ENCODE assay signal across 1 fruit fly cellular context in the genomic region with DNA sequence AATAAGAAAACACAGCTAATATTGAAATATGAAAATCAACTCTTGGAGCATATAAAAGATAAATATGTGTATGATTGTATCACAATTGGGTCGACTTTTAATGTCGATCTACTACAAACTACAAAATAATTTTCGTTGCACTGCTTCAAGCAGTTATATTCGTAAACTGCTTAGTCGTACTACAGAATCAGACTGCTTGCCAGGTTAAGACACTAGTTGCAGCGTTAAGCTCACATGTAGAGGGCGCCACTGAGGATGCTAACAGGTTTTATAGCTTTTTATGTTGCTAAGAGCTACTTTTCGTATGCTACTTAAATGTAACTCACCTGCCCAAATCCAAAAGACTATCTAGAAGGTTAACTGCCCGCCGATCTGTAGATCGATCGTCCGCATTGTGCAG.
TF ChIP-seq lines count a peak whose summit lies in the region.

No protein-coding gene starts in this region.

TF ChIP-seq in whole organism, embryonic, 481 proteins besides CTCF, POLR2A, EP300 and RAD21 (continued from another document and continues in another):
- TF ChIP-seq CG15601 (tag; optimal IDR thresholded peaks at IDR 0.05; lab: Kevin White, UChicago) (peak; percentile 73), CG9817 (tag; optimal IDR thresholded peaks at IDR 0.05; lab: Kevin White, UChicago) (peak; percentile 19), B-H2 (GFP tag; optimal IDR thresholded peaks at IDR 0.05; lab: Kevin White, UChicago) (no peak), Aef1 (GFP tag; IDR thresholded peaks at IDR 0.05; lab: Robert Waterston, UW) (no peak), pita (GFP tag; optimal IDR thresholded peaks at IDR 0.05; lab: Kevin White, UChicago) (peak; percentile 15), Drgx (GFP tag; IDR thresholded peaks at IDR 0.05; lab: Robert Waterston, UW) (no peak), hb (GFP tag; IDR thresholded peaks at IDR 0.05; lab: Robert Waterston, UW; ENCODE audit: partially characterized antibody) (0 out of 3 replicates have a peak, but pooled peaks have one; percentile 46), ac (GFP tag; optimal IDR thresholded peaks at IDR 0.05; lab: Kevin White, UChicago) (no peak), CG11398 (GFP tag; optimal IDR thresholded peaks at IDR 0.05; lab: Kevin White, UChicago) (no peak), CrebB (tag; optimal IDR thresholded peaks at IDR 0.05; lab: Kevin White, UChicago) (no peak), CG4404 (GFP tag; IDR thresholded peaks at IDR 0.05; lab: Robert Waterston, UW) (no peak), exex (tag; optimal IDR thresholded peaks at IDR 0.05; lab: Kevin White, UChicago) (no peak), Ssrp (tag; optimal IDR thresholded peaks at IDR 0.05; lab: Kevin White, UChicago) (no peak), toy (GFP tag; IDR thresholded peaks at IDR 0.05; lab: Robert Waterston, UW) (no peak), CG9609 (GFP tag; optimal IDR thresholded peaks at IDR 0.05; lab: Kevin White, UChicago) (peak; percentile 6), TFAM (GFP tag; optimal IDR thresholded peaks at IDR 0.05; lab: Kevin White, UChicago) (no peak), CG2116 (GFP tag; optimal IDR thresholded peaks at IDR 0.05; lab: Kevin White, UChicago) (no peak), Dip2 (GFP tag; IDR thresholded peaks at IDR 0.05; lab: Robert Waterston, UW) (peak; percentile 98), caup (GFP tag; optimal IDR thresholded peaks at IDR 0.05; lab: Kevin White, UChicago; ENCODE audit: severe bottlenecking) (no peak), tin (GFP tag; optimal IDR thresholded peaks at IDR 0.05; lab: Kevin White, UChicago) (no peak), CG2678 (tag; optimal IDR thresholded peaks at IDR 0.05; lab: Kevin White, UChicago) (no peak), ash1 (GFP tag; optimal IDR thresholded peaks at IDR 0.05; lab: Kevin White, UChicago) (no peak), CG6791 (GFP tag; IDR thresholded peaks at IDR 0.05; lab: Robert Waterston, UW; ENCODE audit: partially characterized antibody) (peak; percentile 67; the same call in 2 of the 3 replicates), Ptx1 (GFP tag; IDR thresholded peaks at IDR 0.05; lab: Robert Waterston, UW) (peak; percentile 39; the same call in 1 of the 2 replicates), Ada2b (GFP tag; IDR thresholded peaks at IDR 0.05; lab: Robert Waterston, UW) (no peak), klu (GFP tag; IDR thresholded peaks at IDR 0.05; lab: Robert Waterston, UW) (no peak), inv (GFP tag; IDR thresholded peaks at IDR 0.05; lab: Robert Waterston, UW; ENCODE audit: partially characterized antibody) (no peak), bcd (GFP tag; optimal IDR thresholded peaks at IDR 0.05; lab: Kevin White, UChicago) (peak; percentile 11), Dp (GFP tag; optimal IDR thresholded peaks at IDR 0.05; lab: Kevin White, UChicago) (no peak), CG4707 (GFP tag; optimal IDR thresholded peaks at IDR 0.05; lab: Kevin White, UChicago) (no peak), seq (GFP tag; IDR thresholded peaks at IDR 0.05; lab: Robert Waterston, UW) (no peak), CG7357 (GFP tag; IDR thresholded peaks at IDR 0.05; lab: Robert Waterston, UW) (no peak), CkIIα-i1 (GFP tag; IDR thresholded peaks at IDR 0.05; lab: Robert Waterston, UW) (no peak), CG5953 (GFP tag; IDR thresholded peaks at IDR 0.05; lab: Robert Waterston, UW) (no peak), nerfin-2 (GFP tag; IDR thresholded peaks at IDR 0.05; lab: Robert Waterston, UW; ENCODE audit: partially characterized antibody) (peak; percentile 13; the same call in 1 of the 2 replicates), ken (GFP tag; IDR thresholded peaks at IDR 0.05; lab: Robert Waterston, UW) (no peak), BEAF-32 (GFP tag; optimal IDR thresholded peaks at IDR 0.05; lab: Kevin White, UChicago) (no peak), Scr (GFP tag; IDR thresholded peaks at IDR 0.05; lab: Robert Waterston, UW; ENCODE audit: partially characterized antibody) (peak; percentile 15; the same call in 1 of the 2 replicates), mld (GFP tag; IDR thresholded peaks at IDR 0.05; lab: Robert Waterston, UW; ENCODE audit: partially characterized antibody) (no peak), Xbp1 (GFP tag; optimal IDR thresholded peaks at IDR 0.05; lab: Kevin White, UChicago) (no peak), mam (GFP tag; optimal IDR thresholded peaks at IDR 0.05; lab: Kevin White, UChicago) (no peak), crc (GFP tag; optimal IDR thresholded peaks at IDR 0.05; lab: Kevin White, UChicago) (no peak), CG1233 (GFP tag; optimal IDR thresholded peaks at IDR 0.05; lab: Kevin White, UChicago) (no peak), Antp (GFP tag; optimal IDR thresholded peaks at IDR 0.05; lab: Kevin White, UChicago) (no peak), bsh (GFP tag; optimal IDR thresholded peaks at IDR 0.05; lab: Kevin White, UChicago) (no peak), wdn (GFP tag; IDR thresholded peaks at IDR 0.05; lab: Robert Waterston, UW) (no peak), Nf-YC (tag; optimal IDR thresholded peaks at IDR 0.05; lab: Kevin White, UChicago) (no peak), Lhr (GFP tag; optimal IDR thresholded peaks at IDR 0.05; lab: Kevin White, UChicago) (peak; percentile 50), unc-4 (GFP tag; IDR thresholded peaks at IDR 0.05; lab: Robert Waterston, UW; ENCODE audit: partially characterized antibody) (no peak), ab (GFP tag; optimal IDR thresholded peaks at IDR 0.05; lab: Kevin White, UChicago) (no peak), Eip74EF (GFP tag; optimal IDR thresholded peaks at IDR 0.05; lab: Kevin White, UChicago) (peak in 1 of 2 experiments; percentile 70), CG14667 (GFP tag; IDR thresholded peaks at IDR 0.05; lab: Robert Waterston, UW) (peak; percentile 24; the same call in 1 of the 2 replicates), E2f2 (GFP tag; IDR thresholded peaks at IDR 0.05; lab: Robert Waterston, UW) (0 out of 2 replicates have a peak, but pooled peaks have one; percentile 8), Vsx1 (GFP tag; optimal IDR thresholded peaks at IDR 0.05; lab: Kevin White, UChicago) (no peak), Tbp (GFP tag; optimal IDR thresholded peaks at IDR 0.05; lab: Kevin White, UChicago) (no peak), CG10654 (GFP tag; optimal IDR thresholded peaks at IDR 0.05; lab: Kevin White, UChicago) (no peak), CG17829 (tag; optimal IDR thresholded peaks at IDR 0.05; lab: Kevin White, UChicago) (no peak), GATAe (GFP tag; conservative IDR thresholded peaks at IDR 0.05; lab: Robert Waterston, UW) (no peak), CG8924 (tag; optimal IDR thresholded peaks at IDR 0.05; lab: Kevin White, UChicago) (no peak), Med (GFP tag; lab: Kevin White, UChicago) (peak; percentile 92), gcm (GFP tag; optimal IDR thresholded peaks at IDR 0.05; lab: Kevin White, UChicago) (no peak), al (GFP tag; IDR thresholded peaks at IDR 0.05; lab: Robert Waterston, UW) (0 out of 2 replicates have a peak, but pooled peaks have one; percentile 25), Bdp1 (GFP tag; optimal IDR thresholded peaks at IDR 0.05; lab: Kevin White, UChicago) (peak; percentile 50), CG9932 (GFP tag; IDR thresholded peaks at IDR 0.05; lab: Robert Waterston, UW) (peak; percentile 44), CG1647 (GFP tag; optimal IDR thresholded peaks at IDR 0.05; lab: Kevin White, UChicago) (no peak), HLH4C (GFP tag; IDR thresholded peaks at IDR 0.05; lab: Robert Waterston, UW; ENCODE audit: partially characterized antibody) (no peak), HmgZ (tag; optimal IDR thresholded peaks at IDR 0.05; lab: Kevin White, UChicago) (peak; percentile 28), ATbp (GFP tag; optimal IDR thresholded peaks at IDR 0.05; lab: Kevin White, UChicago) (no peak), Awh (GFP tag; IDR thresholded peaks at IDR 0.05; lab: Robert Waterston, UW) (no peak), gce (GFP tag; IDR thresholded peaks at IDR 0.05; lab: Robert Waterston, UW) (no peak), sqz (GFP tag; optimal IDR thresholded peaks at IDR 0.05; lab: Kevin White, UChicago) (no peak), NFAT (GFP tag; IDR thresholded peaks at IDR 0.05; lab: Robert Waterston, UW) (0 out of 2 replicates have a peak, but pooled peaks have one; percentile 13), bab2 (GFP tag; optimal IDR thresholded peaks at IDR 0.05; lab: Kevin White, UChicago) (no peak), NC2α (GFP tag; optimal IDR thresholded peaks at IDR 0.05; lab: Kevin White, UChicago) (no peak), Sox102F (GFP tag; optimal IDR thresholded peaks at IDR 0.05; lab: Kevin White, UChicago) (peak; percentile 8), CG6654 (GFP tag; optimal IDR thresholded peaks at IDR 0.05; lab: Kevin White, UChicago) (no peak), Dll (GFP tag; IDR thresholded peaks at IDR 0.05; lab: Robert Waterston, UW; ENCODE audit: partially characterized antibody) (no peak), CG30431 (GFP tag; optimal IDR thresholded peaks at IDR 0.05; lab: Kevin White, UChicago) (no peak), CG2199 (GFP tag; IDR thresholded peaks at IDR 0.05; lab: Robert Waterston, UW) (peak; percentile 93), CG6765 (GFP tag; optimal IDR thresholded peaks at IDR 0.05; lab: Kevin White, UChicago) (no peak), pros (GFP tag; optimal IDR thresholded peaks at IDR 0.05; lab: Kevin White, UChicago) (no peak), emc (GFP tag; optimal IDR thresholded peaks at IDR 0.05; lab: Kevin White, UChicago) (no peak), Gug (GFP tag; IDR thresholded peaks at IDR 0.05; lab: Robert Waterston, UW) (0 out of 4 replicates have a peak, but pooled peaks have one; percentile 30), CG8765 (GFP tag; IDR thresholded peaks at IDR 0.05; lab: Robert Waterston, UW) (no peak), Sry-β (GFP tag; optimal IDR thresholded peaks at IDR 0.05; lab: Kevin White, UChicago) (no peak), CG10431 (GFP tag; optimal IDR thresholded peaks at IDR 0.05; lab: Kevin White, UChicago) (no peak), btn (GFP tag; optimal IDR thresholded peaks at IDR 0.05; lab: Kevin White, UChicago) (no peak), CG1792 (GFP tag; optimal IDR thresholded peaks at IDR 0.05; lab: Kevin White, UChicago) (no peak), eyg (GFP tag; optimal IDR thresholded peaks at IDR 0.05; lab: Kevin White, UChicago) (no peak), Fer3 (tag; optimal IDR thresholded peaks at IDR 0.05; lab: Kevin White, UChicago) (no peak), CG13894 (tag; optimal IDR thresholded peaks at IDR 0.05; lab: Kevin White, UChicago) (no peak), NK7.1 (GFP tag; optimal IDR thresholded peaks at IDR 0.05; lab: Kevin White, UChicago) (no peak), CG4854 (GFP tag; optimal IDR thresholded peaks at IDR 0.05; lab: Kevin White, UChicago) (no peak), Fer2 (tag; optimal IDR thresholded peaks at IDR 0.05; lab: Kevin White, UChicago) (no peak), jigr1 (GFP tag; IDR thresholded peaks at IDR 0.05; lab: Robert Waterston, UW) (no peak), CG17912 (GFP tag; optimal IDR thresholded peaks at IDR 0.05; lab: Kevin White, UChicago) (peak; percentile 7), lilli (GFP tag; optimal IDR thresholded peaks at IDR 0.05; lab: Kevin White, UChicago) (no peak), Rx (GFP tag; IDR thresholded peaks at IDR 0.05; lab: Robert Waterston, UW) (no peak), PHDP (tag; optimal IDR thresholded peaks at IDR 0.05; lab: Kevin White, UChicago) (no peak), hkb (optimal IDR thresholded peaks at IDR 0.05; lab: Kevin White, UChicago) (no peak), hkb (GFP tag; IDR thresholded peaks at IDR 0.05; lab: Robert Waterston, UW) (no peak), Rfx (GFP tag; IDR thresholded peaks at IDR 0.05; lab: Robert Waterston, UW) (peak; percentile 65), CG8290 (GFP tag; optimal IDR thresholded peaks at IDR 0.05; lab: Kevin White, UChicago) (no peak), CG8290 (tag; optimal IDR thresholded peaks at IDR 0.05; lab: Kevin White, UChicago) (peak in 1 of 2 experiments; percentile 74), CG15011 (GFP tag; optimal IDR thresholded peaks at IDR 0.05; lab: Kevin White, UChicago) (no peak), D19A (tag; optimal IDR thresholded peaks at IDR 0.05; lab: Kevin White, UChicago) (no peak), pzg (GFP tag; optimal IDR thresholded peaks at IDR 0.05; lab: Kevin White, UChicago) (no peak), mirr (GFP tag; optimal IDR thresholded peaks at IDR 0.05; lab: Kevin White, UChicago) (no peak), CG34224 (GFP tag; IDR thresholded peaks at IDR 0.05; lab: Robert Waterston, UW; ENCODE audit: partially characterized antibody) (no peak), CG14050 (GFP tag; IDR thresholded peaks at IDR 0.05; lab: Robert Waterston, UW) (no peak), Six4 (GFP tag; optimal IDR thresholded peaks at IDR 0.05; lab: Kevin White, UChicago) (no peak), h (optimal IDR thresholded peaks at IDR 0.05; lab: Kevin White, UChicago) (no peak), salm (tag; optimal IDR thresholded peaks at IDR 0.05; lab: Kevin White, UChicago) (no peak), CG4617 (GFP tag; optimal IDR thresholded peaks at IDR 0.05; lab: Kevin White, UChicago; ENCODE audit: borderline replicate concordance) (no peak), CG6813 (GFP tag; optimal IDR thresholded peaks at IDR 0.05; lab: Kevin White, UChicago) (no peak), pnt (GFP tag; optimal IDR thresholded peaks at IDR 0.05; lab: Kevin White, UChicago) (no peak), psq (GFP tag; optimal IDR thresholded peaks at IDR 0.05; lab: Kevin White, UChicago) (no peak), H2.0 (GFP tag; IDR thresholded peaks at IDR 0.05; lab: Robert Waterston, UW) (no peak), CoRest (tag; optimal IDR thresholded peaks at IDR 0.05; lab: Kevin White, UChicago) (peak; percentile 27), ro (GFP tag; IDR thresholded peaks at IDR 0.05; lab: Robert Waterston, UW) (no peak), org-1 (GFP tag; optimal IDR thresholded peaks at IDR 0.05; lab: Kevin White, UChicago) (no peak), CG2129 (GFP tag; IDR thresholded peaks at IDR 0.05; lab: Robert Waterston, UW; ENCODE audit: partially characterized antibody) (no peak), CG16779 (GFP tag; IDR thresholded peaks at IDR 0.05; lab: Robert Waterston, UW) (no peak), CG4328 (GFP tag; optimal IDR thresholded peaks at IDR 0.05; lab: Kevin White, UChicago) (no peak), Hr3 (GFP tag; optimal IDR thresholded peaks at IDR 0.05; lab: Kevin White, UChicago) (peak; percentile 21), CG12769 (tag; optimal IDR thresholded peaks at IDR 0.05; lab: Kevin White, UChicago) (peak; percentile 7), wek (GFP tag; optimal IDR thresholded peaks at IDR 0.05; lab: Kevin White, UChicago) (no peak), NfI (GFP tag; optimal IDR thresholded peaks at IDR 0.05; lab: Kevin White, UChicago) (peak; percentile 1), ems (GFP tag; optimal IDR thresholded peaks at IDR 0.05; lab: Kevin White, UChicago) (no peak), row (GFP tag; IDR thresholded peaks at IDR 0.05; lab: Robert Waterston, UW) (no peak)
